Fruit fly (Drosophila melanogaster) whole organism, prepupa: ENCODE data around the gene Chpf.
A peak's percentile ranks its signal among the peaks of the same experiment; 100 is the strongest.

Source experiments
- Blimp-1 ChIP-seq: fragments of 200-800 bp; sonication (Bioruptor generic); optimal IDR thresholded peaks from 3 replicates; lab custom pipeline; 2017; ENCODE audit warnings: missing biosample characterization, missing genetic modification characterization, mild to moderate bottlenecking, moderate library complexity, missing genetic modification reagents
- CG10631 ChIP-seq: fragments of 200-800 bp; sonication (Bioruptor generic); optimal IDR thresholded peaks from 2 replicates; lab custom pipeline; 2016; ENCODE audit warnings: missing biosample characterization, missing genetic modification characterization
- CG11294 ChIP-seq: fragments of 200-800 bp; sonication (Bioruptor generic); IDR thresholded peaks from 2 replicates; pipeline ENCODE4 v1.3.6; 2022; ENCODE audit warnings: missing biosample characterization, missing genetic modification characterization
- CG11762 ChIP-seq: fragments of 200-800 bp; sonication (Bioruptor generic); optimal IDR thresholded peaks from 3 replicates; lab custom pipeline; 2016; ENCODE audit warnings: missing biosample characterization, missing genetic modification characterization; ENCODE audit not compliant: insufficient read depth
- CG11902 ChIP-seq: fragments of 200-800 bp; sonication (Bioruptor generic); optimal IDR thresholded peaks from 3 replicates; lab custom pipeline; 2016; ENCODE audit warnings: missing biosample characterization, missing genetic modification characterization
- CG15336 ChIP-seq: fragments of 200-800 bp; sonication (Bioruptor generic); IDR thresholded peaks from 2 replicates; pipeline ENCODE4 v1.3.6; 2022; ENCODE audit warnings: missing biosample characterization, missing genetic modification characterization
- CG1621 ChIP-seq: fragments of 200-800 bp; sonication (Bioruptor generic); optimal IDR thresholded peaks from 3 replicates; lab custom pipeline; 2018; ENCODE audit warnings: missing biosample characterization, mild to moderate bottlenecking, missing genetic modification characterization
- CG3032 ChIP-seq: fragments of 200-800 bp; optimal IDR thresholded peaks from 2 replicates; lab custom pipeline; 2019; ENCODE audit warnings: missing biosample characterization, mild to moderate bottlenecking, missing genetic modification characterization, moderate library complexity
- CG31627 ChIP-seq: fragments of 200-800 bp; sonication (Bioruptor generic); optimal IDR thresholded peaks from 3 replicates; lab custom pipeline; 2016; ENCODE audit warnings: missing biosample characterization, missing genetic modification characterization
- CG32006 ChIP-seq: fragments of 200-800 bp; sonication (Bioruptor generic); optimal IDR thresholded peaks from 3 replicates; lab custom pipeline; 2017; ENCODE audit warnings: missing biosample characterization, mild to moderate bottlenecking, missing genetic modification characterization
- CG34406 ChIP-seq: fragments of 200-800 bp; sonication (Bioruptor generic); optimal IDR thresholded peaks from 3 replicates; lab custom pipeline; 2016; ENCODE audit warnings: missing biosample characterization, missing genetic modification characterization
- CG3919 ChIP-seq: fragments of 200-800 bp; sonication (Bioruptor generic); optimal IDR thresholded peaks from 3 replicates; lab custom pipeline; 2016; ENCODE audit warnings: missing biosample characterization, missing genetic modification characterization
- CG4318 ChIP-seq: fragments of 200-800 bp; sonication (Bioruptor generic); optimal IDR thresholded peaks from 3 replicates; lab custom pipeline; 2017; ENCODE audit warnings: missing biosample characterization, mild to moderate bottlenecking, missing genetic modification characterization
- CG6163 ChIP-seq: fragments of 200-800 bp; sonication (Bioruptor generic); IDR thresholded peaks from 3 replicates; pipeline ENCODE4 v1.3.6; 2022; ENCODE audit warnings: missing biosample characterization, missing genetic modification characterization
- CG6792 ChIP-seq: fragments of 200-800 bp; sonication (Bioruptor generic); optimal IDR thresholded peaks from 3 replicates; lab custom pipeline; 2016; ENCODE audit warnings: missing biosample characterization, missing genetic modification characterization
- CG6808 ChIP-seq: fragments of 200-800 bp; sonication (Bioruptor generic); optimal IDR thresholded peaks from 3 replicates; lab custom pipeline; 2017; ENCODE audit warnings: missing biosample characterization, missing genetic modification characterization, mild to moderate bottlenecking, moderate library complexity, missing genetic modification reagents
- CG6854 ChIP-seq: fragments of 200-800 bp; sonication (Bioruptor generic); optimal IDR thresholded peaks from 2 replicates; lab custom pipeline; 2017; ENCODE audit warnings: missing biosample characterization, mild to moderate bottlenecking, missing genetic modification characterization
- CG7368 ChIP-seq: fragments of 200-800 bp; sonication (Bioruptor generic); optimal IDR thresholded peaks from 3 replicates; lab custom pipeline; 2016; ENCODE audit warnings: missing biosample characterization, missing genetic modification characterization
- CG8119 ChIP-seq: fragments of 200-800 bp; sonication (Bioruptor generic); IDR thresholded peaks from 3 replicates; pipeline ENCODE4 v1.3.6; 2022; ENCODE audit warnings: missing biosample characterization, missing genetic modification characterization
- CG8319 ChIP-seq: fragments of 200-800 bp; sonication (Bioruptor generic); optimal IDR thresholded peaks from 3 replicates; lab custom pipeline; 2016; ENCODE audit warnings: missing biosample characterization, missing genetic modification characterization
- CG8632 ChIP-seq: fragments of 200-800 bp; sonication (Bioruptor generic); optimal IDR thresholded peaks from 3 replicates; lab custom pipeline; 2016; ENCODE audit warnings: missing biosample characterization, missing genetic modification characterization
- CG9139 ChIP-seq: fragments of 200-800 bp; sonication (Bioruptor generic); optimal IDR thresholded peaks from 3 replicates; lab custom pipeline; 2017; ENCODE audit warnings: missing biosample characterization, mild to moderate bottlenecking, missing genetic modification characterization
- Eip75B ChIP-seq: fragments of 200-800 bp; sonication (Bioruptor generic); optimal IDR thresholded peaks from 3 replicates; lab custom pipeline; 2016; ENCODE audit warnings: missing biosample characterization, missing genetic modification characterization
- Eip78C ChIP-seq: fragments of 200-800 bp; sonication (Bioruptor generic); peaks from one replicate; lab custom pipeline; 2016; ENCODE audit warnings: missing biosample characterization, missing genetic modification characterization
- Eip93F ChIP-seq: fragments of 200-800 bp; sonication (Bioruptor generic); optimal IDR thresholded peaks from 2 replicates; lab custom pipeline; 2016; ENCODE audit warnings: missing biosample characterization, mild to moderate bottlenecking, missing genetic modification characterization
- Ets21C ChIP-seq: fragments of 200-800 bp; sonication (Bioruptor generic); optimal IDR thresholded peaks from 3 replicates; lab custom pipeline; 2016; ENCODE audit warnings: missing biosample characterization, missing genetic modification characterization
- Ets96B ChIP-seq: fragments of 200-800 bp; optimal IDR thresholded peaks from 2 replicates; lab custom pipeline; 2019; ENCODE audit warnings: missing biosample characterization, mild to moderate bottlenecking, missing genetic modification characterization, moderate library complexity
- Gug ChIP-seq: fragments of 200-800 bp; sonication (Bioruptor generic); IDR thresholded peaks from 2 replicates; pipeline ENCODE4 v1.3.6; 2022; ENCODE audit warnings: missing biosample characterization, missing genetic modification characterization
- Hr38 ChIP-seq: sonication (Bioruptor generic); optimal IDR thresholded peaks from 2 replicates; lab custom pipeline; 2016; ENCODE audit warnings: missing biosample characterization, missing genetic modification characterization
- Hr39 ChIP-seq: fragments of 200-800 bp; sonication (Bioruptor generic); optimal IDR thresholded peaks from 2 replicates; lab custom pipeline; 2016; ENCODE audit warnings: missing biosample characterization, missing genetic modification characterization
- Hr4 ChIP-seq: fragments of 200-800 bp; sonication (Bioruptor generic); optimal IDR thresholded peaks from 3 replicates; lab custom pipeline; 2016; ENCODE audit warnings: missing biosample characterization, missing genetic modification characterization
- Lpt ChIP-seq: fragments of 200-800 bp; sonication (Bioruptor generic); optimal IDR thresholded peaks from 3 replicates; lab custom pipeline; 2016; ENCODE audit warnings: missing biosample characterization, missing genetic modification characterization
- Met ChIP-seq: fragments of 200-800 bp; sonication (Bioruptor generic); optimal IDR thresholded peaks from 3 replicates; lab custom pipeline; 2016; ENCODE audit warnings: missing biosample characterization, missing genetic modification characterization
- OdsH ChIP-seq: fragments of 200-800 bp; sonication (Bioruptor generic); optimal IDR thresholded peaks from 3 replicates; lab custom pipeline; 2016; ENCODE audit warnings: missing biosample characterization, missing genetic modification characterization
- Smox ChIP-seq: fragments of 200-800 bp; sonication (Bioruptor generic); optimal IDR thresholded peaks from 3 replicates; lab custom pipeline; 2016; ENCODE audit warnings: missing biosample characterization, missing genetic modification characterization
- Sox102F ChIP-seq: fragments of 200-800 bp; sonication (Bioruptor generic); optimal IDR thresholded peaks from 2 replicates; lab custom pipeline; 2016; ENCODE audit warnings: missing biosample characterization, mild to moderate bottlenecking, missing genetic modification characterization
- Sox14 ChIP-seq: fragments of 200-800 bp; sonication (Bioruptor generic); optimal IDR thresholded peaks from 3 replicates; lab custom pipeline; 2016; ENCODE audit warnings: missing biosample characterization, missing genetic modification characterization
- Sox15 ChIP-seq: fragments of 200-800 bp; sonication (Bioruptor generic); optimal IDR thresholded peaks from 3 replicates; lab custom pipeline; 2016; ENCODE audit warnings: missing biosample characterization, missing genetic modification characterization
- achi ChIP-seq: fragments of 200-800 bp; sonication (Bioruptor generic); optimal IDR thresholded peaks from 3 replicates; lab custom pipeline; 2016; ENCODE audit warnings: missing biosample characterization, missing genetic modification characterization
- acj6 ChIP-seq: fragments of 200-800 bp; sonication (Bioruptor generic); optimal IDR thresholded peaks from 3 replicates; lab custom pipeline; 2016; ENCODE audit warnings: missing biosample characterization, missing genetic modification characterization
- cyc ChIP-seq: fragments of 200-800 bp; sonication (Bioruptor generic); optimal IDR thresholded peaks from 3 replicates; lab custom pipeline; 2016; ENCODE audit warnings: missing biosample characterization, missing genetic modification characterization
- dac ChIP-seq: fragments of 200-800 bp; sonication (Bioruptor generic); optimal IDR thresholded peaks from 2 replicates; lab custom pipeline; 2017; ENCODE audit warnings: missing biosample characterization, mild to moderate bottlenecking, missing genetic modification characterization
- dsx ChIP-seq: fragments of 200-800 bp; optimal IDR thresholded peaks from 3 replicates; lab custom pipeline; 2019; ENCODE audit warnings: missing biosample characterization, mild to moderate bottlenecking, missing genetic modification characterization, moderate library complexity; ENCODE audit not compliant: poor library complexity, severe bottlenecking
- esn ChIP-seq: fragments of 200-800 bp; sonication (Bioruptor generic); optimal IDR thresholded peaks from 2 replicates; lab custom pipeline; 2016; ENCODE audit warnings: missing biosample characterization, mild to moderate bottlenecking, missing genetic modification characterization, moderate library complexity
- fd59A ChIP-seq: fragments of 200-800 bp; sonication (Bioruptor generic); optimal IDR thresholded peaks from 2 replicates; lab custom pipeline; 2017; ENCODE audit warnings: missing biosample characterization, mild to moderate bottlenecking, missing genetic modification characterization, missing genetic modification reagents
- fd85E ChIP-seq: fragments of 200-800 bp; sonication (Bioruptor generic); optimal IDR thresholded peaks from 3 replicates; lab custom pipeline; 2016; ENCODE audit warnings: missing biosample characterization, missing genetic modification characterization
- fkh ChIP-seq: fragments of 200-800 bp; sonication (Bioruptor generic); optimal IDR thresholded peaks from 3 replicates; lab custom pipeline; 2017; ENCODE audit warnings: missing biosample characterization, mild to moderate bottlenecking, missing genetic modification characterization, moderate library complexity
- net ChIP-seq: fragments of 200-800 bp; sonication (Bioruptor generic); optimal IDR thresholded peaks from 3 replicates; lab custom pipeline; 2016; ENCODE audit warnings: missing biosample characterization, missing genetic modification characterization
- pdm3 ChIP-seq: fragments of 200-800 bp; sonication (Bioruptor generic); optimal IDR thresholded peaks from 3 replicates; lab custom pipeline; 2016; ENCODE audit warnings: missing biosample characterization, missing genetic modification characterization
- spab ChIP-seq: fragments of 200-800 bp; sonication (Bioruptor generic); optimal IDR thresholded peaks from 2 replicates; lab custom pipeline; 2017; ENCODE audit warnings: missing biosample characterization, mild to moderate bottlenecking, missing genetic modification characterization, missing genetic modification reagents
- svp ChIP-seq: fragments of 200-800 bp; sonication (Bioruptor generic); peaks from one replicate; lab custom pipeline; 2016; ENCODE audit warnings: missing biosample characterization, missing genetic modification characterization
- topi ChIP-seq: fragments of 200-800 bp; sonication (Bioruptor generic); optimal IDR thresholded peaks from 3 replicates; lab custom pipeline; 2016; ENCODE audit warnings: missing biosample characterization, missing genetic modification characterization
- vri ChIP-seq: fragments of 200-800 bp; sonication (Bioruptor generic); optimal IDR thresholded peaks from 3 replicates; lab custom pipeline; 2016; ENCODE audit warnings: missing biosample characterization, mild to moderate bottlenecking, missing genetic modification characterization

Gene Chpf

DNA sequence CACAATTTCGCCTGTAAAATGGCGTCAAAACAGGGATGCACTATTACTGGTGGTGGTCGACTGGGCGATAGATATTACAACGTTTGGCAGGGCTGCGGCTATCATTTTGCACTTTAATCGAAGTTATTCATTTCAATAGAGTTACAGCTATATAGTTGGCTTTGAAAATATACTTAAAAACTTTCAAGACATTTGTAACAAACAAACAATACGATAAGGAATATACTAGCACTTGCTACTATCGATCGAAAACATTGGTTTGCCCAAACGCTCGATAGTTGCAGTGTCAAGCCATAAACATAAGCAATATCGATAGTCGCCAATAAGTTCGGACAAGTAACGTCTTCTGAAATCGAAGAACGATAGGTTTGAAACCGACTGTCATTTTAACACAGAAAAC, 47.2 kb upstream of the Chpf start, which contains the start of the genes Bap60 and CG12096:
Bap60 (minus strand) TSS at position 28 of the 400 bp plus-strand sequence.
CG12096 (plus strand) TSS at position 124 of the 400 bp plus-strand sequence.
- TF ChIP-seq CG11294 (GFP tag; lab: Robert Waterston, UW): no peak; the same call in 1 of the 2 replicates
- TF ChIP-seq CG31627 (GFP tag; lab: Kevin White, UChicago): peak; percentile 82
- peak; percentile 33 for TF ChIP-seq CG1621
- no peak for TF ChIP-seq CG3919 (GFP tag; lab: Kevin White, UChicago)
- no peak for TF ChIP-seq net (GFP tag; lab: Kevin White, UChicago)
- no peak for TF ChIP-seq fkh
- TF ChIP-seq CG11902: peak; percentile 58
- no peak for TF ChIP-seq OdsH (GFP tag; lab: Kevin White, UChicago)
- peak; percentile 63 for TF ChIP-seq acj6 (GFP tag; lab: Kevin White, UChicago)
- no peak for TF ChIP-seq CG9139 (GFP tag; lab: Kevin White, UChicago)
- TF ChIP-seq CG10631 (GFP tag; lab: Kevin White, UChicago): peak; percentile 70
- TF ChIP-seq Eip75B (GFP tag; lab: Kevin White, UChicago): no peak
- TF ChIP-seq CG15336 (GFP tag; lab: Robert Waterston, UW): no peak
- peak; percentile 89 for TF ChIP-seq achi (GFP tag; lab: Kevin White, UChicago)
- no peak for TF ChIP-seq Hr38 (GFP tag; lab: Kevin White, UChicago)
- TF ChIP-seq Ets21C: peak; percentile 73
- TF ChIP-seq Sox102F (GFP tag; lab: Kevin White, UChicago): no peak
- no peak for TF ChIP-seq CG4318 (GFP tag; lab: Kevin White, UChicago)
- peak; percentile 81 for TF ChIP-seq esn (GFP tag; lab: Kevin White, UChicago)
- TF ChIP-seq Eip78C (GFP tag; lab: Kevin White, UChicago): peak; percentile 88
- peak; percentile 56 for TF ChIP-seq CG8632 (GFP tag; lab: Kevin White, UChicago)
- TF ChIP-seq Blimp-1 (GFP tag; lab: Kevin White, UChicago): no peak
- TF ChIP-seq Hr39 (GFP tag; lab: Kevin White, UChicago): peak; percentile 84
- TF ChIP-seq svp: no peak
- TF ChIP-seq CG6808 (GFP tag; lab: Kevin White, UChicago): no peak
- TF ChIP-seq CG7368: no peak
- TF ChIP-seq Hr4: peak; percentile 74
- no peak for TF ChIP-seq Met (GFP tag; lab: Kevin White, UChicago)
- TF ChIP-seq CG3032 (tag; lab: Kevin White, UChicago): peak; percentile 81
- peak; percentile 75 for TF ChIP-seq CG32006 (GFP tag; lab: Kevin White, UChicago)
- peak; percentile 78 for TF ChIP-seq pdm3 (GFP tag; lab: Kevin White, UChicago)
- no peak for TF ChIP-seq spab (GFP tag; lab: Kevin White, UChicago)
- peak; percentile 66; the same call in 2 of the 3 replicates for TF ChIP-seq CG6163 (GFP tag; lab: Robert Waterston, UW)
- peak; percentile 48; the same call in 1 of the 2 replicates for TF ChIP-seq Gug
- TF ChIP-seq CG8319 (GFP tag; lab: Kevin White, UChicago): no peak
- no peak for TF ChIP-seq fd59A (GFP tag; lab: Kevin White, UChicago)
- TF ChIP-seq fd85E: no peak
- peak; percentile 58 for TF ChIP-seq Ets96B (tag; lab: Kevin White, UChicago)
- TF ChIP-seq topi (GFP tag; lab: Kevin White, UChicago): peak; percentile 78
- TF ChIP-seq CG6854 (GFP tag; lab: Kevin White, UChicago): no peak
- peak; percentile 58 for TF ChIP-seq CG34406
- TF ChIP-seq CG6792: peak; percentile 69
- TF ChIP-seq CG11762 (GFP tag; lab: Kevin White, UChicago): no peak
- TF ChIP-seq Sox15 (GFP tag; lab: Kevin White, UChicago): peak; percentile 57
- TF ChIP-seq dac (GFP tag; lab: Kevin White, UChicago): peak; percentile 35
- TF ChIP-seq dsx (GFP tag; lab: Kevin White, UChicago): no peak
- TF ChIP-seq Lpt: peak; percentile 25
- no peak for TF ChIP-seq Eip93F (GFP tag; lab: Kevin White, UChicago)
- TF ChIP-seq Sox14: peak; percentile 84
- TF ChIP-seq vri (GFP tag; lab: Kevin White, UChicago): no peak
- TF ChIP-seq CG8119 (GFP tag; lab: Robert Waterston, UW): 0 out of 3 replicates have a peak, but pooled peaks have one; percentile 43
- TF ChIP-seq Smox (GFP tag; lab: Kevin White, UChicago): peak; percentile 62
- peak; percentile 79 for TF ChIP-seq cyc (GFP tag; lab: Kevin White, UChicago)
